Worm (Caenorhabditis elegans): ENCODE data around the gene ham-2.

ham-2 gene

ce11 chrX:4544543-4544942 lies 9.9 kb upstream of the ham-2 start, which contains the start of gene C07A12.2:
TSS of gene C07A12.2 (plus strand) at chrX:4544843.
- TF ChIP-seq F13H6.1 (tag; optimal IDR thresholded peaks at IDR 0.05): no peak
- TF ChIP-seq dmd-4 (tag; optimal IDR thresholded peaks at IDR 0.05; ENCODE audit: borderline replicate concordance): no peak
- no peak for TF ChIP-seq ceh-6 (GFP tag; optimal IDR thresholded peaks at IDR 0.05)
- no peak for TF ChIP-seq fax-1 (tag; optimal IDR thresholded peaks at IDR 0.05)
- TF ChIP-seq npax-4 (tag; optimal IDR thresholded peaks at IDR 0.05): no peak
- TF ChIP-seq ttx-3 (tag; optimal IDR thresholded peaks at IDR 0.05): no peak
- no peak for TF ChIP-seq che-1 (tag; optimal IDR thresholded peaks at IDR 0.05)
- TF ChIP-seq mec-3 (tag; optimal IDR thresholded peaks at IDR 0.05; ENCODE audit: borderline replicate concordance): no peak
- no peak for TF ChIP-seq lim-6 (tag; optimal IDR thresholded peaks at IDR 0.05)

ce11 chrX:4548929-4549328 lies 5.6 kb upstream of the ham-2 start:
- TF ChIP-seq tbx-7 (tag; optimal IDR thresholded peaks at IDR 0.05) (no peak), syd-9 (tag; optimal IDR thresholded peaks at IDR 0.05) (no peak), pha-4 (tag; optimal IDR thresholded peaks at IDR 0.05) (no peak), elt-2 (tag; optimal IDR thresholded peaks at IDR 0.05) (no peak), hlh-30 (tag; optimal IDR thresholded peaks at IDR 0.05; ENCODE audit: insufficient read depth) (no peak), fkh-6 (tag; optimal IDR thresholded peaks at IDR 0.05) (no peak)

ce11 chrX:4549853-4550596 lies 4.5 kb upstream of the ham-2 start, which contains the start of gene C07A12.18:
TSS of gene C07A12.18 (minus strand) at chrX:4549903.
- no peak for TF ChIP-seq K09A11.1 (tag; optimal IDR thresholded peaks at IDR 0.05; ENCODE audit: insufficient read depth)
- TF ChIP-seq pqm-1 (tag; optimal IDR thresholded peaks at IDR 0.05): no peak
- TF ChIP-seq hlh-15 (tag; optimal IDR thresholded peaks at IDR 0.05): no peak
- no peak for TF ChIP-seq pat-9 (tag; optimal IDR thresholded peaks at IDR 0.05)
- TF ChIP-seq ceh-14 (tag; optimal IDR thresholded peaks at IDR 0.05): no peak
- no peak for TF ChIP-seq mec-3 (tag; optimal IDR thresholded peaks at IDR 0.05; ENCODE audit: borderline replicate concordance)
- no peak for TF ChIP-seq nhr-11 (tag; optimal IDR thresholded peaks at IDR 0.05)
- no peak for TF ChIP-seq pax-1 (tag; optimal IDR thresholded peaks at IDR 0.05)
- no peak for TF ChIP-seq npax-4 (tag; optimal IDR thresholded peaks at IDR 0.05)
- no peak for TF ChIP-seq sox-4 (tag; optimal IDR thresholded peaks at IDR 0.05)
- TF ChIP-seq ceh-30 (tag; optimal IDR thresholded peaks at IDR 0.05): no peak
- TF ChIP-seq tbx-7 (tag; optimal IDR thresholded peaks at IDR 0.05): no peak
- TF ChIP-seq tbx-2 (tag; optimal IDR thresholded peaks at IDR 0.05): no peak
- TF ChIP-seq ceh-31 (tag; optimal IDR thresholded peaks at IDR 0.05): no peak
- TF ChIP-seq fax-1 (tag; optimal IDR thresholded peaks at IDR 0.05): no peak
- no peak for TF ChIP-seq nhr-232 (tag; optimal IDR thresholded peaks at IDR 0.05)
- TF ChIP-seq lin-11 (tag; optimal IDR thresholded peaks at IDR 0.05): no peak
- TF ChIP-seq C08G9.2 (tag; optimal IDR thresholded peaks at IDR 0.05): no peak
- no peak for TF ChIP-seq che-1 (tag; optimal IDR thresholded peaks at IDR 0.05)
- no peak for TF ChIP-seq unc-55 (GFP tag; optimal IDR thresholded peaks at IDR 0.05)

ce11 chrX:4550987-4551386 lies 3.5 kb upstream of the ham-2 start:
- TF ChIP-seq ref-2 (tag; optimal IDR thresholded peaks at IDR 0.05) (peak; percentile 60), gmeb-2 (tag; optimal IDR thresholded peaks at IDR 0.05) (no peak)

- TF ChIP-seq unc-42 (tag; optimal IDR thresholded peaks at IDR 0.05) (no peak), ceh-9 (tag; optimal IDR thresholded peaks at IDR 0.05) (no peak), T23F11.4 (GFP tag; optimal IDR thresholded peaks at IDR 0.05) (no peak), gmeb-2 (tag; optimal IDR thresholded peaks at IDR 0.05) (no peak), ceh-34 (tag; optimal IDR thresholded peaks at IDR 0.05) (no peak), sox-2 (GFP tag; IDR thresholded peaks at IDR 0.05) (no peak), ceh-22 (tag; optimal IDR thresholded peaks at IDR 0.05) (no peak), che-1 (tag; optimal IDR thresholded peaks at IDR 0.05) (no peak), rnt-1 (tag; optimal IDR thresholded peaks at IDR 0.05) (no peak), ceh-18 (tag; optimal IDR thresholded peaks at IDR 0.05) (no peak)
Observed at ce11 chrX:4553033-4553432, 1.5 kb upstream of the ham-2 start.
